Comparison of ENCODE assay signal across 4 fruit fly cellular contexts in genomic region chrX:17506292-17506691, dm6.
TF ChIP-seq lines count a peak whose summit lies in the region.

No protein-coding gene starts in this region.

- TF ChIP-seq CTCF in whole organism, embryonic (GFP tag; optimal IDR thresholded peaks at IDR 0.05; lab: Kevin White, UChicago): no peak

TF ChIP-seq in whole organism, embryonic, 481 proteins besides CTCF, POLR2A, EP300 and RAD21:
- TF ChIP-seq CG17912 (GFP tag; optimal IDR thresholded peaks at IDR 0.05; lab: Kevin White, UChicago) (no peak), grn (GFP tag; optimal IDR thresholded peaks at IDR 0.05; lab: Kevin White, UChicago) (peak; percentile 91), eve (GFP tag; optimal IDR thresholded peaks at IDR 0.05; lab: Kevin White, UChicago) (peak in 1 of 2 experiments; percentile 2), CG15073 (GFP tag; optimal IDR thresholded peaks at IDR 0.05; lab: Kevin White, UChicago) (peak; percentile 68), gro (GFP tag; optimal IDR thresholded peaks at IDR 0.05; lab: Kevin White, UChicago) (no peak), CG7745 (tag; optimal IDR thresholded peaks at IDR 0.05; lab: Kevin White, UChicago) (peak; percentile 76), prd (optimal IDR thresholded peaks at IDR 0.05; lab: Kevin White, UChicago) (no peak), prd (GFP tag; IDR thresholded peaks at IDR 0.05; lab: Robert Waterston, UW) (no peak)
TF ChIP-seq in whole organism, embryonic: peak in this region for 4.

TF ChIP-seq in whole organism, prepupa, 60 proteins besides CTCF, POLR2A, EP300 and RAD21:
- peak; percentile 13 for TF ChIP-seq Eip78C (GFP tag; lab: Kevin White, UChicago)
- TF ChIP-seq CG6808 (GFP tag; optimal IDR thresholded peaks at IDR 0.05; lab: Kevin White, UChicago): peak; percentile 13
- no peak for TF ChIP-seq CG11294 (GFP tag; IDR thresholded peaks at IDR 0.05; lab: Robert Waterston, UW)

TF ChIP-seq in whole organism, pupa, 21 proteins besides CTCF, POLR2A, EP300 and RAD21:
- no peak for TF ChIP-seq CG15710 (tag; optimal IDR thresholded peaks at IDR 0.05; lab: Kevin White, UChicago)
- no peak for TF ChIP-seq D1 (tag; optimal IDR thresholded peaks at IDR 0.05; lab: Kevin White, UChicago)
- peak; percentile 7 for TF ChIP-seq CG13204 (GFP tag; optimal IDR thresholded peaks at IDR 0.05; lab: Kevin White, UChicago)
- peak; percentile 1 for TF ChIP-seq CG14655 (GFP tag; optimal IDR thresholded peaks at IDR 0.05; lab: Kevin White, UChicago)

TF ChIP-seq in whole organism, wandering third instar larva, 38 proteins besides CTCF, POLR2A, EP300 and RAD21:
- no peak for TF ChIP-seq brk (GFP tag; optimal IDR thresholded peaks at IDR 0.05; lab: Kevin White, UChicago)
- TF ChIP-seq psq (GFP tag; optimal IDR thresholded peaks at IDR 0.05; lab: Kevin White, UChicago): peak; percentile 47
